Fruit fly (Drosophila melanogaster): ENCODE measurements around the gene Nup160.

Gene Nup160

DNA sequence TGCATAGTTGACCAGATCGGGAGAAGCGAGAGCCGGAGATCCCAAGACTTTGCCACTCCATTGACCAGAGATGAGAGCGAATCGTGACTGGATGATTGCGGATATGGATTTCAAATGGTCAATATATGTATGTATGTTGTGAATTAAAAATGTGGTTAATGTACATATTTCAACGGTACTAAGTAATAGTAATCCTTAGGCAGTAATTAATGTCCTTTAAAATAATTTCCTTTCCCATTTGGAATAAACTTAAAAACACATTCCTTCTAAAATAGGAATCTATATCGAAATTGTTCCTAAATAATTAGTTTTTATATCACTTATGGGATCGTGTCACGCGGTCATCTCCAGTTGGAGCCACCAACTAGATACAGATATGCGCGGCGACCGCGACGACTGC is 49.6 kb upstream of the Nup160 start (continued):
- TF ChIP-seq Blimp-1 (GFP tag; optimal IDR thresholded peaks at IDR 0.05) (no peak), eg (GFP tag; IDR thresholded peaks at IDR 0.05) (no peak; the same call in 2 of the 3 replicates), acj6 (GFP tag; optimal IDR thresholded peaks at IDR 0.05) (peak; percentile 34), vri (GFP tag; optimal IDR thresholded peaks at IDR 0.05) (peak; percentile 3), CG3032 (tag; optimal IDR thresholded peaks at IDR 0.05) (peak; percentile 22), CG4318 (GFP tag; optimal IDR thresholded peaks at IDR 0.05) (peak; percentile 61), Smox (GFP tag; optimal IDR thresholded peaks at IDR 0.05) (peak; percentile 20), salr (GFP tag; optimal IDR thresholded peaks at IDR 0.05) (peak in 1 of 2 experiments; percentile 56), CG11762 (GFP tag; optimal IDR thresholded peaks at IDR 0.05; ENCODE audit: insufficient read depth) (no peak), Sox102F (GFP tag; optimal IDR thresholded peaks at IDR 0.05) (peak; percentile 2), Ets21C (GFP tag; optimal IDR thresholded peaks at IDR 0.05) (no peak), Eip93F (GFP tag; optimal IDR thresholded peaks at IDR 0.05) (no peak), fd85E (GFP tag; optimal IDR thresholded peaks at IDR 0.05) (no peak), CG6792 (GFP tag; optimal IDR thresholded peaks at IDR 0.05) (peak; percentile 27), CG32006 (GFP tag; optimal IDR thresholded peaks at IDR 0.05) (peak; percentile 82), OdsH (GFP tag; optimal IDR thresholded peaks at IDR 0.05) (peak; percentile 42), fd59A (GFP tag; optimal IDR thresholded peaks at IDR 0.05) (peak; percentile 46), svp (GFP tag) (peak; percentile 36), Eip78C (GFP tag) (peak; percentile 84), CG34406 (GFP tag; optimal IDR thresholded peaks at IDR 0.05) (peak; percentile 14), CG3919 (GFP tag; optimal IDR thresholded peaks at IDR 0.05) (peak; percentile 5), spab (GFP tag; optimal IDR thresholded peaks at IDR 0.05) (peak; percentile 30), CG6276 (GFP tag; optimal IDR thresholded peaks at IDR 0.05) (peak; percentile 29), CG10631 (GFP tag; optimal IDR thresholded peaks at IDR 0.05) (peak; percentile 65)

- TF ChIP-seq CG4318 (GFP tag; optimal IDR thresholded peaks at IDR 0.05) = no peak
- no peak for TF ChIP-seq CG6808 (GFP tag; optimal IDR thresholded peaks at IDR 0.05)
- TF ChIP-seq CG7368 (GFP tag; optimal IDR thresholded peaks at IDR 0.05) = no peak
- no peak for TF ChIP-seq vri (GFP tag; optimal IDR thresholded peaks at IDR 0.05)
- no peak for TF ChIP-seq OdsH (GFP tag; optimal IDR thresholded peaks at IDR 0.05)
- no peak for TF ChIP-seq dac (GFP tag; optimal IDR thresholded peaks at IDR 0.05)
- TF ChIP-seq CG11902 (GFP tag; optimal IDR thresholded peaks at IDR 0.05) = no peak
- no peak for TF ChIP-seq Hr4 (GFP tag; optimal IDR thresholded peaks at IDR 0.05)
- no peak for TF ChIP-seq CG16779 (tag; optimal IDR thresholded peaks at IDR 0.05)
- no peak for TF ChIP-seq Blimp-1 (GFP tag; optimal IDR thresholded peaks at IDR 0.05)
- no peak for TF ChIP-seq CG32006 (GFP tag; optimal IDR thresholded peaks at IDR 0.05)
- no peak for TF ChIP-seq fkh (GFP tag; optimal IDR thresholded peaks at IDR 0.05)
Observed at dm6 chr2L:11075114-11075513, 48.5 kb upstream of the Nup160 start, which contains the start of gene CG43725. CG43725 (plus strand) TSS chr2L:11075513.

DNA sequence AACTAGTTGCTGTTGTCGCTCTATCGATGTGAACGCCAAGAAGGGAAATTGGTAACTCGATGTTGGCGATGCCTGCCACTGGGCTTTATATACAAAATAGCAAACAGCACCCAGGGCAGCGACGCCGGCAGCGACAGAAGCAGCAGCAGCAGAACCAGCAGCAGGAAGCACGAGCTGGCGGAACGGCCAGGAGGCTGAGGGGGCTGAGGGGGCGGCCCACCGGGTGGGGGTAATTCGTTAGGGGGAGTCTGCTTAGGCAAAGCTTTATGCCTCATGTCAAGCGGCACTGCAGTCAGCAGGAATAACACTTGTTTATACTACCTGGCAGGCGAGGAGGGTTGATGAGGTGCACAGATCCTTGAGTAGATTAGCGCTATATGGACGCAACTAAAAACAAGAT is 42.2 kb upstream of the Nup160 start, which contains the start of gene AstC:
Gene AstC (minus strand): TSS at position 63 of the 400 bp plus-strand sequence.
- TF ChIP-seq lz (GFP tag; optimal IDR thresholded peaks at IDR 0.05) (no peak), Blimp-1 (GFP tag; optimal IDR thresholded peaks at IDR 0.05) (no peak), CG6808 (GFP tag; optimal IDR thresholded peaks at IDR 0.05) (no peak), CG9139 (GFP tag; optimal IDR thresholded peaks at IDR 0.05) (no peak), Eip75B (GFP tag; optimal IDR thresholded peaks at IDR 0.05) (no peak), fd59A (GFP tag; optimal IDR thresholded peaks at IDR 0.05) (no peak), CG8119 (GFP tag; IDR thresholded peaks at IDR 0.05) (no peak), dac (GFP tag; optimal IDR thresholded peaks at IDR 0.05) (no peak), salr (GFP tag; optimal IDR thresholded peaks at IDR 0.05) (no peak), CG6854 (GFP tag; optimal IDR thresholded peaks at IDR 0.05) (no peak), CG32006 (GFP tag; optimal IDR thresholded peaks at IDR 0.05) (no peak), Sox15 (GFP tag; optimal IDR thresholded peaks at IDR 0.05) (no peak), CG8319 (GFP tag; optimal IDR thresholded peaks at IDR 0.05) (no peak), Hr38 (GFP tag; optimal IDR thresholded peaks at IDR 0.05) (no peak), Met (GFP tag; optimal IDR thresholded peaks at IDR 0.05) (no peak), achi (GFP tag; optimal IDR thresholded peaks at IDR 0.05) (no peak), CG8632 (GFP tag; optimal IDR thresholded peaks at IDR 0.05) (no peak), CG11902 (GFP tag; optimal IDR thresholded peaks at IDR 0.05) (no peak), Smox (GFP tag; optimal IDR thresholded peaks at IDR 0.05) (no peak)
